Worm (Caenorhabditis elegans) whole organism, early embryonic: Measurements from ENCODE around the gene C45H4.18.

Source experiments
- F13C5.2 ChIP-seq: sonication (generic microtip); optimal IDR thresholded peaks from 2 replicates; lab custom pipeline; 2017; ENCODE audit warnings: mild to moderate bottlenecking, missing genetic modification characterization, inconsistent platforms, missing compliant biosample characterization
- aly-1 ChIP-seq: sonication (generic microtip); optimal IDR thresholded peaks from 2 replicates; lab custom pipeline; 2016; ENCODE audit warnings: missing genetic modification characterization, missing compliant biosample characterization
- ama-1 ChIP-seq: fragments of 150-350 bp; optimal IDR thresholded peaks from 2 replicates; lab custom pipeline; 2014
- ceh-36 ChIP-seq: sonication (generic microtip); optimal IDR thresholded peaks from 2 replicates; lab custom pipeline; 2016; ENCODE audit warnings: missing genetic modification characterization, inconsistent platforms, missing compliant biosample characterization
- flt-1 ChIP-seq: fragments of 200-800 bp; sonication (Bioruptor generic); IDR thresholded peaks from 2 replicates; pipeline ENCODE4 v1.3.6; 2022; ENCODE audit warnings: missing genetic modification characterization, missing compliant biosample characterization
- hmbx-1 ChIP-seq: sonication (generic microtip); optimal IDR thresholded peaks from 2 replicates; lab custom pipeline; 2016; ENCODE audit warnings: mild to moderate bottlenecking, missing genetic modification characterization, missing compliant biosample characterization
- hmg-4 ChIP-seq: fragments of 200-800 bp; sonication (Bioruptor generic); optimal IDR thresholded peaks from 2 replicates; lab custom pipeline; 2018; ENCODE audit warnings: mild to moderate bottlenecking, missing genetic modification characterization, missing compliant biosample characterization
- tbx-11 ChIP-seq: fragments of 200-800 bp; sonication (Bioruptor generic); IDR thresholded peaks from 2 replicates; pipeline ENCODE4 v1.3.6; 2022; ENCODE audit warnings: missing genetic modification characterization, missing compliant biosample characterization
- tbx-37 ChIP-seq: fragments of 200-800 bp; sonication (Bioruptor generic); conservative IDR thresholded peaks from 2 replicates; pipeline ENCODE4 v1.3.6; 2022; ENCODE audit warnings: missing genetic modification reagents, missing genetic modification characterization, missing compliant biosample characterization
- tra-4 ChIP-seq: sonication (generic microtip); optimal IDR thresholded peaks from 2 replicates; lab custom pipeline; 2017; ENCODE audit warnings: missing genetic modification characterization, missing compliant biosample characterization

ce11 chrV:2204080-2204479, 28.7 kb downstream of the C45H4.18 start, which contains the start of gene cyp-33C12:
- no peak for TF ChIP-seq tbx-11
- no peak for TF ChIP-seq tbx-37
- no peak for TF ChIP-seq ceh-36
- TF ChIP-seq flt-1 (GFP tag; lab: Robert Waterston, UW): no peak
- TF ChIP-seq ama-1 (lab: Kevin White, UChicago): no peak
- TF ChIP-seq F13C5.2 (tag; lab: Kevin White, UChicago): no peak
- TF ChIP-seq hmbx-1 (tag; lab: Kevin White, UChicago): no peak
- no peak for TF ChIP-seq tra-4 (tag; lab: Kevin White, UChicago)
- TF ChIP-seq aly-1 (tag; lab: Kevin White, UChicago): no peak
- TF ChIP-seq hmg-4 (GFP tag; lab: Kevin White, UChicago): no peak
